Fruit fly (Drosophila melanogaster): ENCODE results near the gene TfIIA-L.

TfIIA-L gene

dm6 chr3R:27263434-27264215 is 12.7 kb downstream of the TfIIA-L start, which contains the start of gene woc (continued):
- TF ChIP-seq cas (GFP tag; IDR thresholded peaks at IDR 0.05) = 0 out of 2 replicates have a peak, but pooled peaks have one; percentile 14
- no peak for TF ChIP-seq CG12155 (GFP tag; optimal IDR thresholded peaks at IDR 0.05)
- peak; percentile 83 for TF ChIP-seq MBD-R2 (GFP tag; IDR thresholded peaks at IDR 0.05)
- no peak for TF ChIP-seq Lpt (GFP tag; optimal IDR thresholded peaks at IDR 0.05)
- peak; percentile 88 for TF ChIP-seq CG8478 (optimal IDR thresholded peaks at IDR 0.05)
- TF ChIP-seq CoRest (tag; optimal IDR thresholded peaks at IDR 0.05) = peak; percentile 51
- TF ChIP-seq CG3163 (GFP tag; optimal IDR thresholded peaks at IDR 0.05) = peak; percentile 33
- no peak for TF ChIP-seq Fer1 (GFP tag; optimal IDR thresholded peaks at IDR 0.05)
- TF ChIP-seq CG7556 (GFP tag; optimal IDR thresholded peaks at IDR 0.05) = peak; percentile 66
- TF ChIP-seq ranshi (GFP tag; IDR thresholded peaks at IDR 0.05) = no peak; the same call in 1 of the 2 replicates
- peak; percentile 68; the same call in 1 of the 2 replicates for TF ChIP-seq CG32532 (GFP tag; IDR thresholded peaks at IDR 0.05)
- TF ChIP-seq CG11560 (tag; IDR thresholded peaks at IDR 0.05) = no peak
- TF ChIP-seq CG2129 (GFP tag; IDR thresholded peaks at IDR 0.05; ENCODE audit: partially characterized antibody) = peak; percentile 37; the same call in 1 of the 2 replicates
- no peak for TF ChIP-seq en (GFP tag; optimal IDR thresholded peaks at IDR 0.05)
- no peak for TF ChIP-seq Mad (GFP tag; optimal IDR thresholded peaks at IDR 0.05)
- TF ChIP-seq eyg (GFP tag; optimal IDR thresholded peaks at IDR 0.05) = peak; percentile 58
- peak; percentile 43 for TF ChIP-seq Hmr (GFP tag; optimal IDR thresholded peaks at IDR 0.05)
- TF ChIP-seq CG9817 (tag; optimal IDR thresholded peaks at IDR 0.05) = no peak
- TF ChIP-seq ci (GFP tag; IDR thresholded peaks at IDR 0.05) = peak; percentile 69; the same call in 2 of the 3 replicates
- peak; percentile 85 for TF ChIP-seq HLH4C (GFP tag; IDR thresholded peaks at IDR 0.05; ENCODE audit: partially characterized antibody)
- no peak for TF ChIP-seq CG3995 (GFP tag; optimal IDR thresholded peaks at IDR 0.05)
- TF ChIP-seq CG4854 (GFP tag; optimal IDR thresholded peaks at IDR 0.05) = no peak
- TF ChIP-seq wdn (GFP tag; IDR thresholded peaks at IDR 0.05) = peak; percentile 69
- peak in 1 of 2 experiments; percentile 39 for TF ChIP-seq Hr51 (GFP tag; optimal IDR thresholded peaks at IDR 0.05)
- peak; percentile 67; the same call in 2 of the 3 replicates for TF ChIP-seq knrl (GFP tag; IDR thresholded peaks at IDR 0.05; ENCODE audit: partially characterized antibody)
- no peak for TF ChIP-seq usp (GFP tag; optimal IDR thresholded peaks at IDR 0.05)
- TF ChIP-seq eve (GFP tag; optimal IDR thresholded peaks at IDR 0.05) = peak in 1 of 2 experiments; percentile 52
- TF ChIP-seq CG2889 (GFP tag; IDR thresholded peaks at IDR 0.05) = 0 out of 3 replicates have a peak, but pooled peaks have one; percentile 40
- peak; percentile 48 for TF ChIP-seq Max (GFP tag; optimal IDR thresholded peaks at IDR 0.05)
- TF ChIP-seq ttk (GFP tag; IDR thresholded peaks at IDR 0.05) = peak; percentile 13
- TF ChIP-seq ftz-f1 (GFP tag; optimal IDR thresholded peaks at IDR 0.05) = no peak
- TF ChIP-seq CG12769 (tag; optimal IDR thresholded peaks at IDR 0.05) = no peak
- TF ChIP-seq jigr1 (GFP tag; IDR thresholded peaks at IDR 0.05) = no peak
- TF ChIP-seq BtbVII (GFP tag; optimal IDR thresholded peaks at IDR 0.05) = peak; percentile 36
- TF ChIP-seq Ets65A (GFP tag) = peak; percentile 95
- TF ChIP-seq MTF-1 (GFP tag; optimal IDR thresholded peaks at IDR 0.05; ENCODE audit: borderline replicate concordance) = no peak
- TF ChIP-seq H15 (GFP tag; IDR thresholded peaks at IDR 0.05) = no peak
- peak; percentile 76 for TF ChIP-seq Dp (GFP tag; optimal IDR thresholded peaks at IDR 0.05)
- TF ChIP-seq CG10431 (GFP tag; optimal IDR thresholded peaks at IDR 0.05) = no peak
- peak; percentile 54; the same call in 1 of the 2 replicates for TF ChIP-seq seq (GFP tag; IDR thresholded peaks at IDR 0.05)
- TF ChIP-seq Adf1 (GFP tag; IDR thresholded peaks at IDR 0.05) = peak; percentile 59
- TF ChIP-seq ewg (GFP tag; optimal IDR thresholded peaks at IDR 0.05) = no peak
- TF ChIP-seq CG7745 (tag; optimal IDR thresholded peaks at IDR 0.05) = no peak
- TF ChIP-seq Awh (GFP tag; IDR thresholded peaks at IDR 0.05) = no peak
- TF ChIP-seq CG4282 (GFP tag; optimal IDR thresholded peaks at IDR 0.05) = peak; percentile 71
- peak; percentile 97 for TF ChIP-seq phol (tag; optimal IDR thresholded peaks at IDR 0.05)
- peak; percentile 33 for TF ChIP-seq CG18262 (tag; optimal IDR thresholded peaks at IDR 0.05)
- no peak for TF ChIP-seq CG15073 (GFP tag; optimal IDR thresholded peaks at IDR 0.05)
- TF ChIP-seq Hr3 (GFP tag; optimal IDR thresholded peaks at IDR 0.05) = peak; percentile 38
- peak; percentile 82 for TF ChIP-seq hb (GFP tag; IDR thresholded peaks at IDR 0.05; ENCODE audit: partially characterized antibody)

Data from whole organism, embryonic.